Worm (Caenorhabditis elegans): ENCODE data around the gene clec-58.

Gene clec-58

DNA sequence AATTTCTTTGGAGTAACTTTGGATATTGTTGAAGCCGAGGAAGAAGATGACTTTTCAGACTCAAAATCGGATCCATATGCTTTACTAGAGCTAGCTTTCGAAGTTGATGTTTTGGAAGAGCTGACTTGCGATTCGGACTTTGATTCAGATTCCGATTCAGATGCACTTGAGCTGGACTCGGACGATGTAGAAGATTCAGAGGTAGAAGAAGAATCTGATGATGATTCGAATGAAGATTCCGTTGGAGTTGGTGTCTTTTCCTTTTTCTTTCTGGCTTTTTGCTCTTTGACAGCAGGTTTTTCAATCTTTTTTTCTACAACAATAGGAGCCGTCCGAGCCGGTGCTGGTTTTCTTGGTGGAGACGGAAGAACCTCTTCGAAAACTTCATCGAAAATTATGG is 32.0 kb upstream of the clec-58 start:
- TF ChIP-seq daf-19 (GFP tag; conservative IDR thresholded peaks at IDR 0.05), result no peak
- peak; percentile 5 for TF ChIP-seq aha-1 (tag)
- TF ChIP-seq snpc-1.2 (GFP tag; IDR thresholded peaks at IDR 0.05), result no peak
- peak in 1 of 2 experiments; percentile 90 for TF ChIP-seq unc-62 (GFP tag; optimal IDR thresholded peaks at IDR 0.05 in 1 of 2)
- TF ChIP-seq unc-62 (tag; optimal IDR thresholded peaks at IDR 0.05), result no peak

DNA sequence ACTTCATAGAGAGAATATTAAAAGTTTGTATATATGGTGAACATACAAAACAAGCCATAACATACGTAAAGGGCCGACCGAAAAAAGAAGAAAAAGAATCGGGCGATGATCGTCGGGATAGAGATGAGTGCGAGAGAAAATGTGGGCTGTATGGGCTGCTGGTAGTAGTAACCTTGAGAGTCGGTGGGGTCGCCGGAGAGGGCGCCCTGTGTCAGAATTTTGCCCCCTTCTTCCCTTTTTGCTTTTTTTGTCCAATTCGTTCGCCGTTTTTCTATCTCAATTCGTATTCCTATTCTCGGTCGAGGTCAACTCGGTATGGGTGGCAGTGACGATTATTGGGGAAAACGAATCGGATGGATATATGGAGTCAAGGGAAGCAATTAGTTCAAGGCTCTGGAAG is 30.0 kb upstream of the clec-58 start:
- TF ChIP-seq F44E2.7 (GFP tag; IDR thresholded peaks at IDR 0.05), result no peak
- no peak for TF ChIP-seq lin-15B (tag; optimal IDR thresholded peaks at IDR 0.05)
- TF ChIP-seq unc-62 (GFP tag; optimal IDR thresholded peaks at IDR 0.05 in 1 of 2), result peak in 1 of 2 experiments; percentile 81
- no peak for TF ChIP-seq unc-62 (tag; optimal IDR thresholded peaks at IDR 0.05)
- TF ChIP-seq daf-16 (GFP tag; optimal IDR thresholded peaks at IDR 0.05), result no peak
- no peak for TF ChIP-seq daf-16 (tag; optimal IDR thresholded peaks at IDR 0.05)
- no peak for TF ChIP-seq arid-1 (GFP tag; conservative IDR thresholded peaks at IDR 0.05)
- TF ChIP-seq nhr-25 (tag; optimal IDR thresholded peaks at IDR 0.05; ENCODE audit: borderline replicate concordance, insufficient read depth), result peak; percentile 71
- no peak for TF ChIP-seq R02D3.7 (tag; optimal IDR thresholded peaks at IDR 0.05)
- TF ChIP-seq snpc-4 (tag; optimal IDR thresholded peaks at IDR 0.05), result no peak
- TF ChIP-seq mdt-29 (GFP tag; IDR thresholded peaks at IDR 0.05), result no peak
- TF ChIP-seq mxl-3 (GFP tag; optimal IDR thresholded peaks at IDR 0.05), result no peak
- TF ChIP-seq nhr-6 (tag; optimal IDR thresholded peaks at IDR 0.05), result no peak
- no peak for TF ChIP-seq madf-9 (GFP tag; conservative IDR thresholded peaks at IDR 0.05)
- no peak for TF ChIP-seq nhr-11 (tag; optimal IDR thresholded peaks at IDR 0.05)
- TF ChIP-seq nhr-28 (tag; optimal IDR thresholded peaks at IDR 0.05), result peak; percentile 13
- TF ChIP-seq hlh-11 (tag; optimal IDR thresholded peaks at IDR 0.05), result no peak
- TF ChIP-seq ceh-44 (GFP tag; IDR thresholded peaks at IDR 0.05), result no peak
- no peak for TF ChIP-seq nhr-237 (tag; optimal IDR thresholded peaks at IDR 0.05)
- TF ChIP-seq set-16 (GFP tag; IDR thresholded peaks at IDR 0.05), result no peak

DNA sequence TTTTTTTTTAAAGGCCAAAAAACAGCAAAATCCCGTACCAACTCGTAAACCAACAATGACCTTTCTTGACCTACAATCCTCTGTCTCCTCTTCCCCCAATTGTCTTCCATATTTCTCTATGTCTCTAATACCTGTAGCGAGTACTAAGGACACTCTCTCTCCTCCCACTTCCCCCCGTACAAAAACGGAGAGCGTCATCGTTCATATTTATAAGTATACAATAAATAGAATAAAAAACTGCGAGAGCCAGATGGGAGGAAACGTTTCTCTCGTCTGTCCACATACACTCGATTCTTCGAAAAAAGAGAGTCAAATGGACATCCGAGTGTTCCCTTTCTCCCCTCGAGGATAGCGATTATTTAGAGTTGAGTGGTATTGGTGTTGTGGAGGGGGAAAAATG is 28.8 kb upstream of the clec-58 start:
- TF ChIP-seq tra-1 (GFP tag; IDR thresholded peaks at IDR 0.05) (no peak), zip-11 (GFP tag; IDR thresholded peaks at IDR 0.05) (no peak), ctbp-1 (GFP tag; IDR thresholded peaks at IDR 0.05) (no peak), nhr-10 (tag; optimal IDR thresholded peaks at IDR 0.05) (no peak), ama-1 (optimal IDR thresholded peaks at IDR 0.05) (no peak), nhr-11 (tag; optimal IDR thresholded peaks at IDR 0.05) (no peak), daf-16 (GFP tag; optimal IDR thresholded peaks at IDR 0.05) (no peak), daf-16 (tag; optimal IDR thresholded peaks at IDR 0.05) (peak; percentile 6), dve-1 (tag; optimal IDR thresholded peaks at IDR 0.05; ENCODE audit: insufficient read depth) (peak; percentile 50), jun-1 (tag; optimal IDR thresholded peaks at IDR 0.05) (no peak), unc-130 (GFP tag; optimal IDR thresholded peaks at IDR 0.05) (no peak), lin-1 (GFP tag; IDR thresholded peaks at IDR 0.05) (no peak), attf-4 (tag; optimal IDR thresholded peaks at IDR 0.05) (no peak), pha-4 (GFP tag; IDR thresholded peaks at IDR 0.05) (no peak), pha-4 (tag; optimal IDR thresholded peaks at IDR 0.05) (peak; percentile 88), nhr-41 (GFP tag; IDR thresholded peaks at IDR 0.05) (no peak), dmd-9 (GFP tag; IDR thresholded peaks at IDR 0.05) (no peak), hlh-11 (tag; optimal IDR thresholded peaks at IDR 0.05) (peak; percentile 25), nhr-28 (tag; optimal IDR thresholded peaks at IDR 0.05) (peak; percentile 13), unc-62 (GFP tag; optimal IDR thresholded peaks at IDR 0.05 in 1 of 2) (peak in 1 of 2 experiments; percentile 12), unc-62 (tag; optimal IDR thresholded peaks at IDR 0.05) (no peak), mxl-3 (GFP tag; optimal IDR thresholded peaks at IDR 0.05) (no peak), D1046.2 (GFP tag; IDR thresholded peaks at IDR 0.05) (no peak), nhr-48 (tag; optimal IDR thresholded peaks at IDR 0.05) (no peak), fos-1 (tag; optimal IDR thresholded peaks at IDR 0.05) (no peak), php-3 (GFP tag; IDR thresholded peaks at IDR 0.05) (no peak), mep-1 (tag; optimal IDR thresholded peaks at IDR 0.05) (peak; percentile 43)
